Fruit fly (Drosophila melanogaster) whole organism, embryonic: ENCODE measurements around the gene CG9240.

Experiments used
- Awh ChIP-seq: fragments of 200-800 bp; sonication (Bioruptor generic); IDR thresholded peaks from 2 replicates; pipeline ENCODE4, ENCODE4 v1.3.6; 2022; ENCODE audit warnings: missing biosample characterization, missing genetic modification characterization
- BEAF-32 ChIP-seq: fragments of 200-800 bp; sonication (Bioruptor generic); optimal IDR thresholded peaks from 3 replicates; lab custom pipeline; 2017; ENCODE audit warnings: missing biosample characterization, missing genetic modification characterization, mild to moderate bottlenecking, moderate library complexity, missing genetic modification reagents
- BtbVII ChIP-seq: fragments of 200-800 bp; sonication (Bioruptor generic); optimal IDR thresholded peaks from 3 replicates; lab custom pipeline; 2017; ENCODE audit warnings: missing biosample characterization, mild to moderate bottlenecking, missing genetic modification characterization
- CG10267 ChIP-seq: fragments of 200-800 bp; sonication (Bioruptor generic); optimal IDR thresholded peaks from 2 replicates; lab custom pipeline; 2018; ENCODE audit warnings: missing biosample characterization, mild to moderate bottlenecking, missing genetic modification characterization, moderate library complexity
- CG11093 ChIP-seq: fragments of 200-800 bp; sonication (Bioruptor generic); IDR thresholded peaks from 3 replicates; pipeline ENCODE4 v1.3.6; 2022; ENCODE audit warnings: missing biosample characterization, missing genetic modification characterization
- CG14710 ChIP-seq: fragments of 200-800 bp; sonication (Bioruptor generic); optimal IDR thresholded peaks from 3 replicates; lab custom pipeline; 2019; ENCODE audit warnings: missing biosample characterization, mild to moderate bottlenecking, missing genetic modification characterization, moderate library complexity
- CG14965 ChIP-seq: fragments of 200-800 bp; sonication (Bioruptor generic); optimal IDR thresholded peaks from 2 replicates; lab custom pipeline; 2016; ENCODE audit warnings: missing biosample characterization, missing genetic modification characterization, borderline replicate concordance
- CG15514 ChIP-seq: fragments of 200-800 bp; sonication (Bioruptor generic); optimal IDR thresholded peaks from 3 replicates; lab custom pipeline; 2017; ENCODE audit warnings: missing biosample characterization, missing genetic modification characterization, mild to moderate bottlenecking, moderate library complexity, missing genetic modification reagents
- CG15601 ChIP-seq: fragments of 200-800 bp; sonication (Bioruptor generic); optimal IDR thresholded peaks from 3 replicates; lab custom pipeline; 2019; ENCODE audit warnings: missing biosample characterization, mild to moderate bottlenecking, missing genetic modification characterization, moderate library complexity
- CG17361 ChIP-seq: fragments of 200-800 bp; sonication (Bioruptor generic); IDR thresholded peaks from 3 replicates; pipeline ENCODE4 v1.3.6; 2022; ENCODE audit warnings: missing biosample characterization, missing genetic modification characterization
- CG17912 ChIP-seq: fragments of 200-800 bp; sonication (Bioruptor generic); optimal IDR thresholded peaks from 2 replicates; lab custom pipeline; 2018; ENCODE audit warnings: missing biosample characterization, mild to moderate bottlenecking, missing genetic modification characterization
- CG2116 ChIP-seq: fragments of 200-800 bp; sonication (Bioruptor generic); optimal IDR thresholded peaks from 3 replicates; lab custom pipeline; 2018; ENCODE audit warnings: missing biosample characterization, mild to moderate bottlenecking, missing genetic modification characterization
- CG30020 ChIP-seq: fragments of 200-800 bp; optimal IDR thresholded peaks from 2 replicates; lab custom pipeline; 2019; ENCODE audit warnings: missing biosample characterization, mild to moderate bottlenecking, missing genetic modification characterization, moderate library complexity
- CG34224 ChIP-seq: fragments of 200-800 bp; sonication (Bioruptor generic); IDR thresholded peaks from 3 replicates; pipeline ENCODE4 v1.3.6; 2022; ENCODE audit warnings: missing biosample characterization, missing genetic modification characterization; ENCODE audit not compliant: partially characterized antibody
- CG3995 ChIP-seq: fragments of 200-800 bp; sonication (Bioruptor generic); optimal IDR thresholded peaks from 3 replicates; lab custom pipeline; 2016; ENCODE audit warnings: missing biosample characterization, missing genetic modification characterization
- CG4617 ChIP-seq: fragments of 200-800 bp; sonication (Bioruptor generic); optimal IDR thresholded peaks from 3 replicates; lab custom pipeline; 2016; ENCODE audit warnings: missing biosample characterization, missing genetic modification characterization, borderline replicate concordance
- CG6254 ChIP-seq: fragments of 200-800 bp; sonication (Bioruptor generic); optimal IDR thresholded peaks from 3 replicates; lab custom pipeline; 2017; ENCODE audit warnings: mild to moderate bottlenecking, missing biosample characterization, missing genetic modification reagents, missing genetic modification characterization
- CG7839 ChIP-seq: fragments of 200-800 bp; sonication (Bioruptor generic); optimal IDR thresholded peaks from 3 replicates; lab custom pipeline; 2018; ENCODE audit warnings: missing biosample characterization, mild to moderate bottlenecking, missing genetic modification characterization, moderate library complexity
- CG7987 ChIP-seq: fragments of 200-800 bp; sonication (Bioruptor generic); optimal IDR thresholded peaks from 2 replicates; lab custom pipeline; 2018; ENCODE audit warnings: missing biosample characterization, mild to moderate bottlenecking, missing genetic modification characterization, moderate library complexity
- CG9727 ChIP-seq: fragments of 200-800 bp; sonication (Bioruptor generic); optimal IDR thresholded peaks from 3 replicates; lab custom pipeline; 2017; ENCODE audit warnings: missing biosample characterization, mild to moderate bottlenecking, missing genetic modification characterization
- CG9797 ChIP-seq: fragments of 200-800 bp; sonication (Bioruptor generic); optimal IDR thresholded peaks from 3 replicates; lab custom pipeline; 2018; ENCODE audit warnings: missing biosample characterization, mild to moderate bottlenecking, missing genetic modification characterization
- Dll ChIP-seq: fragments of 200-800 bp; sonication (Bioruptor generic); IDR thresholded peaks from 4 replicates; pipeline ENCODE4 v1.3.6; 2022; ENCODE audit warnings: missing biosample characterization, missing genetic modification characterization; ENCODE audit not compliant: partially characterized antibody
- Dp ChIP-seq: fragments of 200-800 bp; sonication (Bioruptor generic); optimal IDR thresholded peaks from 2 replicates; lab custom pipeline; 2018; ENCODE audit warnings: missing biosample characterization, mild to moderate bottlenecking, missing genetic modification characterization, moderate library complexity
- Hand ChIP-seq: fragments of 200-800 bp; sonication (Bioruptor generic); optimal IDR thresholded peaks from 2 replicates; lab custom pipeline; 2017; ENCODE audit warnings: mild to moderate bottlenecking, missing biosample characterization, missing genetic modification reagents, missing genetic modification characterization
- HmgD ChIP-seq: fragments of 200-800 bp; sonication (Bioruptor generic); optimal IDR thresholded peaks from 3 replicates; lab custom pipeline; 2016; ENCODE audit warnings: missing biosample characterization, missing genetic modification characterization
- MESR4 ChIP-seq: fragments of 200-800 bp; sonication (Bioruptor generic); optimal IDR thresholded peaks from 2 replicates; lab custom pipeline; 2018; ENCODE audit warnings: missing biosample characterization, mild to moderate bottlenecking, missing genetic modification characterization, moderate library complexity
- Mad ChIP-seq: fragments of 200-800 bp; sonication (Bioruptor generic); optimal IDR thresholded peaks from 2 replicates; lab custom pipeline; 2016; ENCODE audit warnings: missing biosample characterization, missing genetic modification characterization
- Max ChIP-seq: fragments of 200-800 bp; sonication (Bioruptor generic); optimal IDR thresholded peaks from 2 replicates; lab custom pipeline; 2016; ENCODE audit warnings: missing biosample characterization, mild to moderate bottlenecking, missing genetic modification characterization
- Rfx ChIP-seq: fragments of 200-800 bp; sonication (Bioruptor generic); IDR thresholded peaks from 2 replicates; pipeline ENCODE4 v1.3.6; 2022; ENCODE audit warnings: missing biosample characterization, missing genetic modification characterization
- Sin3A ChIP-seq: fragments of >200 bp; optimal IDR thresholded peaks from 2 replicates; lab custom pipeline; 2018
- Stat92E ChIP-seq, 3 experiments: fragments of >200 bp in 2 of 3; fragments of 200-800 bp in 1 of 3; sonication (Bioruptor generic) in 1 of 3; optimal IDR thresholded peaks; 2 replicates each; lab custom pipeline; 2017 to 2019; ENCODE audit warnings: missing biosample characterization in 3 of 3, missing genetic modification characterization in 3 of 3, mild to moderate bottlenecking in 1 of 3, moderate library complexity in 1 of 3
- amos ChIP-seq: fragments of 200-800 bp; sonication (Bioruptor generic); IDR thresholded peaks from 2 replicates; pipeline ENCODE4 v1.3.6; 2022; ENCODE audit warnings: missing biosample characterization, missing genetic modification characterization; ENCODE audit not compliant: partially characterized antibody
- bbx ChIP-seq: fragments of 200-800 bp; sonication (Bioruptor generic); IDR thresholded peaks from 2 replicates; pipeline ENCODE4 v1.3.6; 2022; ENCODE audit warnings: missing biosample characterization, missing genetic modification characterization; ENCODE audit not compliant: partially characterized antibody
- chm ChIP-seq: fragments of 200-800 bp; sonication (Bioruptor generic); IDR thresholded peaks from 2 replicates; pipeline ENCODE4 v1.3.6; 2022; ENCODE audit warnings: missing biosample characterization, missing genetic modification characterization
- crc ChIP-seq: fragments of 200-800 bp; sonication (Bioruptor generic); optimal IDR thresholded peaks from 2 replicates; lab custom pipeline; 2016; ENCODE audit warnings: missing biosample characterization, missing genetic modification characterization
- gfzf ChIP-seq: fragments of 200-800 bp; sonication (Bioruptor generic); optimal IDR thresholded peaks from 2 replicates; lab custom pipeline; 2016; ENCODE audit warnings: missing biosample characterization, mild to moderate bottlenecking, missing genetic modification characterization, moderate library complexity
- gro ChIP-seq: fragments of 200-800 bp; sonication (Bioruptor generic); optimal IDR thresholded peaks from 2 replicates; lab custom pipeline; 2016; ENCODE audit warnings: missing biosample characterization, missing genetic modification characterization
- her ChIP-seq: fragments of 200-800 bp; sonication (Bioruptor generic); optimal IDR thresholded peaks from 2 replicates; lab custom pipeline; 2016; ENCODE audit warnings: missing biosample characterization, missing genetic modification characterization
- knrl ChIP-seq: fragments of 200-800 bp; sonication (Bioruptor generic); IDR thresholded peaks from 3 replicates; pipeline ENCODE4 v1.3.6; 2022; ENCODE audit warnings: missing biosample characterization, missing genetic modification characterization; ENCODE audit not compliant: partially characterized antibody
- mam ChIP-seq: fragments of 200-800 bp; sonication (Bioruptor generic); optimal IDR thresholded peaks from 3 replicates; lab custom pipeline; 2016; ENCODE audit warnings: missing biosample characterization, missing genetic modification characterization
- nerfin-2 ChIP-seq: fragments of 200-800 bp; sonication (Bioruptor generic); IDR thresholded peaks from 2 replicates; pipeline ENCODE4 v1.3.6; 2022; ENCODE audit warnings: missing biosample characterization, missing genetic modification characterization; ENCODE audit not compliant: partially characterized antibody
- nmo ChIP-seq: fragments of 200-800 bp; sonication (Bioruptor generic); optimal IDR thresholded peaks from 2 replicates; lab custom pipeline; 2018; ENCODE audit warnings: missing biosample characterization, mild to moderate bottlenecking, missing genetic modification characterization, moderate library complexity
- p53 ChIP-seq: fragments of 200-800 bp; sonication (Bioruptor generic); optimal IDR thresholded peaks from 2 replicates; lab custom pipeline; 2016; ENCODE audit warnings: missing biosample characterization, missing genetic modification characterization
- row ChIP-seq: fragments of 200-800 bp; sonication (Bioruptor generic); IDR thresholded peaks from 3 replicates; pipeline ENCODE4 v1.3.6; 2022; ENCODE audit warnings: missing biosample characterization, missing genetic modification characterization
- tio ChIP-seq: fragments of 200-800 bp; sonication (Bioruptor generic); optimal IDR thresholded peaks from 2 replicates; lab custom pipeline; 2017; ENCODE audit warnings: missing biosample characterization, missing genetic modification characterization, inconsistent platforms

Gene CG9240

dm6 chrX:15712409-15712808 is 11.3 kb upstream of the CG9240 start, which contains the start of gene HUWE1 (continued):
- TF ChIP-seq CG17912 (peak; percentile 17), gro (GFP tag; lab: Kevin White, UChicago) (peak; percentile 28), mam (GFP tag; lab: Kevin White, UChicago) (peak; percentile 30), CG6254 (GFP tag; lab: Kevin White, UChicago) (no peak), CG15514 (peak; percentile 70), her (GFP tag; lab: Kevin White, UChicago) (no peak), CG7987 (GFP tag; lab: Kevin White, UChicago) (peak; percentile 27), gfzf (GFP tag; lab: Kevin White, UChicago) (peak; percentile 86), Awh (no peak), bbx (GFP tag; lab: Robert Waterston, UW) (peak; percentile 83), nerfin-2 (peak; percentile 57), BEAF-32 (GFP tag; lab: Kevin White, UChicago) (peak; percentile 90), Dll (GFP tag; lab: Robert Waterston, UW) (peak; percentile 83), CG34224 (GFP tag; lab: Robert Waterston, UW) (peak; percentile 85), knrl (GFP tag; lab: Robert Waterston, UW) (peak; percentile 82), Rfx (peak; percentile 58), CG4617 (GFP tag; lab: Kevin White, UChicago) (peak; percentile 62), HmgD (GFP tag; lab: Kevin White, UChicago) (peak; percentile 43), nmo (GFP tag; lab: Kevin White, UChicago) (peak; percentile 68), crc (GFP tag; lab: Kevin White, UChicago) (no peak), Max (GFP tag; lab: Kevin White, UChicago) (peak; percentile 29), tio (GFP tag; lab: Kevin White, UChicago) (no peak), CG7839 (tag; lab: Kevin White, UChicago) (no peak), CG30020 (tag; lab: Kevin White, UChicago) (peak; percentile 54), MESR4 (GFP tag; lab: Kevin White, UChicago) (peak; percentile 82), Mad (GFP tag; lab: Kevin White, UChicago) (no peak), p53 (no peak)

dm6 chrX:15710751-15711179 is 9.7 kb upstream of the CG9240 start:
- TF ChIP-seq CG14965 (GFP tag; lab: Kevin White, UChicago) (no peak), CG11093 (GFP tag; lab: Robert Waterston, UW) (no peak), CG4617 (GFP tag; lab: Kevin White, UChicago) (peak; percentile 13), CG10267 (peak; percentile 7), CG17361 (GFP tag; lab: Robert Waterston, UW) (peak; percentile 23; the same call in 1 of the 3 replicates), Dp (GFP tag; lab: Kevin White, UChicago) (peak; percentile 3), gfzf (GFP tag; lab: Kevin White, UChicago) (peak; percentile 61), Stat92E (GFP tag; optimal IDR thresholded peaks at IDR 0.05; lab: Kevin White, UChicago) (no peak), BEAF-32 (GFP tag; lab: Kevin White, UChicago) (peak; percentile 72), row (GFP tag; lab: Robert Waterston, UW) (peak; percentile 20; the same call in 1 of the 3 replicates), CG9797 (GFP tag; lab: Kevin White, UChicago) (peak; percentile 42), Hand (no peak), CG2116 (GFP tag; lab: Kevin White, UChicago) (peak; percentile 18), CG30020 (tag; lab: Kevin White, UChicago) (peak; percentile 20), Max (GFP tag; lab: Kevin White, UChicago) (peak; percentile 4), Sin3A (lab: Kevin White, UChicago) (peak; percentile 21), CG9727 (GFP tag; lab: Kevin White, UChicago) (peak; percentile 5), BtbVII (GFP tag; lab: Kevin White, UChicago) (no peak), CG3995 (GFP tag; lab: Kevin White, UChicago) (peak; percentile 85), CG14710 (tag; lab: Kevin White, UChicago) (peak; percentile 72), amos (GFP tag; lab: Robert Waterston, UW) (0 out of 2 replicates have a peak, but pooled peaks have one; percentile 8), chm (GFP tag; lab: Robert Waterston, UW) (no peak), CG15601 (tag; lab: Kevin White, UChicago) (peak; percentile 7)
